Fruit fly (Drosophila melanogaster) whole organism, prepupa: ENCODE measurements around the gene PH4alphaSG2.

Experiments used
- Blimp-1 ChIP-seq: fragments of 200-800 bp; sonication (Bioruptor generic); optimal IDR thresholded peaks from 3 replicates; lab custom pipeline; 2017; ENCODE audit warnings: missing biosample characterization, missing genetic modification characterization, mild to moderate bottlenecking, moderate library complexity, missing genetic modification reagents
- CG10631 ChIP-seq: fragments of 200-800 bp; sonication (Bioruptor generic); optimal IDR thresholded peaks from 2 replicates; lab custom pipeline; 2016; ENCODE audit warnings: missing biosample characterization, missing genetic modification characterization
- CG10669 ChIP-seq: fragments of 200-800 bp; sonication (Bioruptor generic); optimal IDR thresholded peaks from 3 replicates; lab custom pipeline; 2018; ENCODE audit warnings: missing biosample characterization, mild to moderate bottlenecking, missing genetic modification characterization, moderate library complexity
- CG11762 ChIP-seq: fragments of 200-800 bp; sonication (Bioruptor generic); optimal IDR thresholded peaks from 3 replicates; lab custom pipeline; 2016; ENCODE audit warnings: missing biosample characterization, missing genetic modification characterization; ENCODE audit not compliant: insufficient read depth
- CG11902 ChIP-seq: fragments of 200-800 bp; sonication (Bioruptor generic); optimal IDR thresholded peaks from 3 replicates; lab custom pipeline; 2016; ENCODE audit warnings: missing biosample characterization, missing genetic modification characterization
- CG15336 ChIP-seq: fragments of 200-800 bp; sonication (Bioruptor generic); IDR thresholded peaks from 2 replicates; pipeline ENCODE4 v1.3.6; 2022; ENCODE audit warnings: missing biosample characterization, missing genetic modification characterization
- CG1621 ChIP-seq: fragments of 200-800 bp; sonication (Bioruptor generic); optimal IDR thresholded peaks from 3 replicates; lab custom pipeline; 2018; ENCODE audit warnings: missing biosample characterization, mild to moderate bottlenecking, missing genetic modification characterization
- CG16779 ChIP-seq: fragments of 200-800 bp; sonication (Bioruptor generic); optimal IDR thresholded peaks from 3 replicates; lab custom pipeline; 2017; ENCODE audit warnings: missing biosample characterization, mild to moderate bottlenecking, missing genetic modification characterization
- CG3032 ChIP-seq: fragments of 200-800 bp; optimal IDR thresholded peaks from 2 replicates; lab custom pipeline; 2019; ENCODE audit warnings: missing biosample characterization, mild to moderate bottlenecking, missing genetic modification characterization, moderate library complexity
- CG31627 ChIP-seq: fragments of 200-800 bp; sonication (Bioruptor generic); optimal IDR thresholded peaks from 3 replicates; lab custom pipeline; 2016; ENCODE audit warnings: missing biosample characterization, missing genetic modification characterization
- CG32006 ChIP-seq: fragments of 200-800 bp; sonication (Bioruptor generic); optimal IDR thresholded peaks from 3 replicates; lab custom pipeline; 2017; ENCODE audit warnings: missing biosample characterization, mild to moderate bottlenecking, missing genetic modification characterization
- CG34406 ChIP-seq: fragments of 200-800 bp; sonication (Bioruptor generic); optimal IDR thresholded peaks from 3 replicates; lab custom pipeline; 2016; ENCODE audit warnings: missing biosample characterization, missing genetic modification characterization
- CG3919 ChIP-seq: fragments of 200-800 bp; sonication (Bioruptor generic); optimal IDR thresholded peaks from 3 replicates; lab custom pipeline; 2016; ENCODE audit warnings: missing biosample characterization, missing genetic modification characterization
- CG4318 ChIP-seq: fragments of 200-800 bp; sonication (Bioruptor generic); optimal IDR thresholded peaks from 3 replicates; lab custom pipeline; 2017; ENCODE audit warnings: missing biosample characterization, mild to moderate bottlenecking, missing genetic modification characterization
- CG6792 ChIP-seq: fragments of 200-800 bp; sonication (Bioruptor generic); optimal IDR thresholded peaks from 3 replicates; lab custom pipeline; 2016; ENCODE audit warnings: missing biosample characterization, missing genetic modification characterization
- CG6854 ChIP-seq: fragments of 200-800 bp; sonication (Bioruptor generic); optimal IDR thresholded peaks from 2 replicates; lab custom pipeline; 2017; ENCODE audit warnings: missing biosample characterization, mild to moderate bottlenecking, missing genetic modification characterization
- CG7368 ChIP-seq: fragments of 200-800 bp; sonication (Bioruptor generic); optimal IDR thresholded peaks from 3 replicates; lab custom pipeline; 2016; ENCODE audit warnings: missing biosample characterization, missing genetic modification characterization
- CG8119 ChIP-seq: fragments of 200-800 bp; sonication (Bioruptor generic); IDR thresholded peaks from 3 replicates; pipeline ENCODE4 v1.3.6; 2022; ENCODE audit warnings: missing biosample characterization, missing genetic modification characterization
- CG9139 ChIP-seq: fragments of 200-800 bp; sonication (Bioruptor generic); optimal IDR thresholded peaks from 3 replicates; lab custom pipeline; 2017; ENCODE audit warnings: missing biosample characterization, mild to moderate bottlenecking, missing genetic modification characterization
- Eip75B ChIP-seq: fragments of 200-800 bp; sonication (Bioruptor generic); optimal IDR thresholded peaks from 3 replicates; lab custom pipeline; 2016; ENCODE audit warnings: missing biosample characterization, missing genetic modification characterization
- Ets21C ChIP-seq: fragments of 200-800 bp; sonication (Bioruptor generic); optimal IDR thresholded peaks from 3 replicates; lab custom pipeline; 2016; ENCODE audit warnings: missing biosample characterization, missing genetic modification characterization
- Gug ChIP-seq: fragments of 200-800 bp; sonication (Bioruptor generic); IDR thresholded peaks from 2 replicates; pipeline ENCODE4 v1.3.6; 2022; ENCODE audit warnings: missing biosample characterization, missing genetic modification characterization
- Hr39 ChIP-seq: fragments of 200-800 bp; sonication (Bioruptor generic); optimal IDR thresholded peaks from 2 replicates; lab custom pipeline; 2016; ENCODE audit warnings: missing biosample characterization, missing genetic modification characterization
- Hr4 ChIP-seq: fragments of 200-800 bp; sonication (Bioruptor generic); optimal IDR thresholded peaks from 3 replicates; lab custom pipeline; 2016; ENCODE audit warnings: missing biosample characterization, missing genetic modification characterization
- Lpt ChIP-seq: fragments of 200-800 bp; sonication (Bioruptor generic); optimal IDR thresholded peaks from 3 replicates; lab custom pipeline; 2016; ENCODE audit warnings: missing biosample characterization, missing genetic modification characterization
- Met ChIP-seq: fragments of 200-800 bp; sonication (Bioruptor generic); optimal IDR thresholded peaks from 3 replicates; lab custom pipeline; 2016; ENCODE audit warnings: missing biosample characterization, missing genetic modification characterization
- Sox14 ChIP-seq: fragments of 200-800 bp; sonication (Bioruptor generic); optimal IDR thresholded peaks from 3 replicates; lab custom pipeline; 2016; ENCODE audit warnings: missing biosample characterization, missing genetic modification characterization
- Sox15 ChIP-seq: fragments of 200-800 bp; sonication (Bioruptor generic); optimal IDR thresholded peaks from 3 replicates; lab custom pipeline; 2016; ENCODE audit warnings: missing biosample characterization, missing genetic modification characterization
- achi ChIP-seq: fragments of 200-800 bp; sonication (Bioruptor generic); optimal IDR thresholded peaks from 3 replicates; lab custom pipeline; 2016; ENCODE audit warnings: missing biosample characterization, missing genetic modification characterization
- cyc ChIP-seq: fragments of 200-800 bp; sonication (Bioruptor generic); optimal IDR thresholded peaks from 3 replicates; lab custom pipeline; 2016; ENCODE audit warnings: missing biosample characterization, missing genetic modification characterization
- eg ChIP-seq: fragments of 200-800 bp; sonication (Bioruptor generic); IDR thresholded peaks from 3 replicates; pipeline ENCODE4 v1.3.6; 2022; ENCODE audit warnings: missing biosample characterization, missing genetic modification characterization
- fd59A ChIP-seq: fragments of 200-800 bp; sonication (Bioruptor generic); optimal IDR thresholded peaks from 2 replicates; lab custom pipeline; 2017; ENCODE audit warnings: missing biosample characterization, mild to moderate bottlenecking, missing genetic modification characterization, missing genetic modification reagents
- fd85E ChIP-seq: fragments of 200-800 bp; sonication (Bioruptor generic); optimal IDR thresholded peaks from 3 replicates; lab custom pipeline; 2016; ENCODE audit warnings: missing biosample characterization, missing genetic modification characterization
- fkh ChIP-seq: fragments of 200-800 bp; sonication (Bioruptor generic); optimal IDR thresholded peaks from 3 replicates; lab custom pipeline; 2017; ENCODE audit warnings: missing biosample characterization, mild to moderate bottlenecking, missing genetic modification characterization, moderate library complexity
- lz ChIP-seq: fragments of 200-800 bp; sonication (Bioruptor generic); optimal IDR thresholded peaks from 3 replicates; lab custom pipeline; 2016; ENCODE audit warnings: missing biosample characterization, missing genetic modification characterization
- net ChIP-seq: fragments of 200-800 bp; sonication (Bioruptor generic); optimal IDR thresholded peaks from 3 replicates; lab custom pipeline; 2016; ENCODE audit warnings: missing biosample characterization, missing genetic modification characterization
- salr ChIP-seq, 2 experiments: fragments of 200-800 bp; sonication (Bioruptor generic); optimal IDR thresholded peaks; 3 replicates each; lab custom pipeline; 2016 to 2018; ENCODE audit warnings: missing biosample characterization in 2 of 2, missing genetic modification characterization in 2 of 2, mild to moderate bottlenecking in 1 of 2
- spab ChIP-seq: fragments of 200-800 bp; sonication (Bioruptor generic); optimal IDR thresholded peaks from 2 replicates; lab custom pipeline; 2017; ENCODE audit warnings: missing biosample characterization, mild to moderate bottlenecking, missing genetic modification characterization, missing genetic modification reagents
- svp ChIP-seq: fragments of 200-800 bp; sonication (Bioruptor generic); peaks from one replicate; lab custom pipeline; 2016; ENCODE audit warnings: missing biosample characterization, missing genetic modification characterization
- topi ChIP-seq: fragments of 200-800 bp; sonication (Bioruptor generic); optimal IDR thresholded peaks from 3 replicates; lab custom pipeline; 2016; ENCODE audit warnings: missing biosample characterization, missing genetic modification characterization
- vri ChIP-seq: fragments of 200-800 bp; sonication (Bioruptor generic); optimal IDR thresholded peaks from 3 replicates; lab custom pipeline; 2016; ENCODE audit warnings: missing biosample characterization, mild to moderate bottlenecking, missing genetic modification characterization

The PH4alphaSG2 gene

dm6 chr3R:30501174-30501573 lies 11.3 kb downstream of the PH4alphaSG2 start (continued):
- TF ChIP-seq CG31627 (GFP tag; lab: Kevin White, UChicago): peak; percentile 83
- peak; percentile 63 for TF ChIP-seq Eip75B (GFP tag; lab: Kevin White, UChicago)
- TF ChIP-seq CG32006 (GFP tag; lab: Kevin White, UChicago): peak; percentile 73
- peak; percentile 76 for TF ChIP-seq cyc (GFP tag; lab: Kevin White, UChicago)
- no peak for TF ChIP-seq CG3032 (tag; lab: Kevin White, UChicago)
- TF ChIP-seq CG34406: peak; percentile 54
- peak; percentile 16 for TF ChIP-seq CG9139 (GFP tag; lab: Kevin White, UChicago)
- peak; percentile 55 for TF ChIP-seq CG1621 (tag; lab: Kevin White, UChicago)
- TF ChIP-seq net (GFP tag; lab: Kevin White, UChicago): peak; percentile 47
- TF ChIP-seq eg: peak; percentile 76
- TF ChIP-seq svp: peak; percentile 86
- peak; percentile 53; the same call in 1 of the 2 replicates for TF ChIP-seq Gug (GFP tag; lab: Robert Waterston, UW)
- peak; percentile 52 for TF ChIP-seq CG11902 (GFP tag; lab: Kevin White, UChicago)
- TF ChIP-seq CG11762 (GFP tag; lab: Kevin White, UChicago): peak; percentile 25
- peak; percentile 52 for TF ChIP-seq CG4318 (GFP tag; lab: Kevin White, UChicago)
- peak; percentile 88 for TF ChIP-seq Hr39
- TF ChIP-seq CG6854: no peak
- peak; percentile 72 for TF ChIP-seq CG15336 (GFP tag; lab: Robert Waterston, UW)

dm6 chr3R:30503406-30503805 lies 13.5 kb downstream of the PH4alphaSG2 start, which contains the start of gene CG31371:
TSS of gene CG31371 (minus strand) at chr3R:30503506.
- no peak for TF ChIP-seq Met (GFP tag; lab: Kevin White, UChicago)
- TF ChIP-seq CG34406: no peak
- no peak for TF ChIP-seq CG11762 (GFP tag; lab: Kevin White, UChicago)
- no peak for TF ChIP-seq CG4318 (GFP tag; lab: Kevin White, UChicago)
- TF ChIP-seq CG15336 (GFP tag; lab: Robert Waterston, UW): no peak
- no peak for TF ChIP-seq CG8119 (GFP tag; lab: Robert Waterston, UW)
- no peak for TF ChIP-seq fd59A (GFP tag; lab: Kevin White, UChicago)
- no peak for TF ChIP-seq CG10669 (GFP tag; lab: Kevin White, UChicago)
- TF ChIP-seq achi (GFP tag; lab: Kevin White, UChicago): no peak

dm6 chr3R:30505561-30506037 lies 15.7 kb downstream of the PH4alphaSG2 start, which contains the start of the genes PH4alphaSG1 and CG15539:
TSS of gene PH4alphaSG1 (minus strand) at chr3R:30505661.
TSS of gene CG15539 (plus strand) at chr3R:30505987.
- no peak for TF ChIP-seq vri (GFP tag; lab: Kevin White, UChicago)
- no peak for TF ChIP-seq Gug (GFP tag; lab: Robert Waterston, UW)
- no peak for TF ChIP-seq CG16779 (tag; lab: Kevin White, UChicago)
- TF ChIP-seq eg: no peak
- no peak for TF ChIP-seq CG3919 (GFP tag; lab: Kevin White, UChicago)
- no peak for TF ChIP-seq Hr4 (GFP tag; lab: Kevin White, UChicago)
- no peak for TF ChIP-seq CG10669 (GFP tag; lab: Kevin White, UChicago)
- no peak for TF ChIP-seq CG10631 (GFP tag; lab: Kevin White, UChicago)
- no peak for TF ChIP-seq spab
- no peak for TF ChIP-seq Sox15
- no peak for TF ChIP-seq CG7368 (GFP tag; lab: Kevin White, UChicago)

DNA sequence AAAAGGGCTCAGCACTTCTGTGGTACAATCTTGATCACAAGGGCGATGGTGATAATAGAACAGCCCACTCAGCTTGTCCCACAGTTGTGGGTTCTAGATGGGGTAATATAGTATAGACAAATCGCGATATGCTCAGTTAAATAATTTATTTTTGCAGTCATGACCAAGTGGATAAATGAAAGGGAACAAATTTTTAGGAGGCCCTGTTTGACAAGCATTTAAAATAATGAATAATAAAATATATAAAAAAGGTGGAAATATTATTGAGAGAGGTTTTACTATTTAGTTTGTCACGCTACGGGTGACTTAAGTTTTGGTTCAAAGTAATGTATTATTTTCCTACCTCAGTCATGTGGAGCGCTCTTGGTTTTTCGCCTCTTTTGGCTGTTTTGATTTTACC lies 17.8 kb downstream of the PH4alphaSG2 start, which contains the start of gene CG34041:
TSS of gene CG34041 (plus strand) at position 301 of the 400 bp plus-strand sequence.
- no peak for TF ChIP-seq Eip75B (GFP tag; lab: Kevin White, UChicago)

DNA sequence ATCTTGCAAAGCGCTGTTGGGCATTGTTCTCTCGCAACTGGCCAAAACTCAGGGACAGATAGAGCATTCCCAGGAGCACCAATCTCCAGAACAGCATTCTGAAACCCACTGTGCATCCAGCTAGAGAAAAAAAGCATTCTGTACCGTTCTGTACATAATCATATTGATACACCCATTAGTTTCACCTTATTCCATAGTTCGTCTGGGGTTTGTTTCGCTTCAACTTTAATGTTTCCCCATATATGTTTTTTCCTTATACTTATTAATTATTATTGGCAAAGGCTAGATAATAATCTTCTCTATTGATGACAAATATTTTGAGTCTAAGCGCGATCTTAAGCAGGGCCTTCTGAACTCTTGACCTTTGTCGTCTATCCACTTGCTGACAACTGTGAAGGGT lies 22.2 kb downstream of the PH4alphaSG2 start, which contains the start of gene PH4alphaNE2:
TSS of gene PH4alphaNE2 (minus strand) at position 101 of the 400 bp plus-strand sequence.
- TF ChIP-seq vri (GFP tag; lab: Kevin White, UChicago) (no peak), Sox15 (no peak), fkh (GFP tag; lab: Kevin White, UChicago) (no peak), salr (GFP tag; optimal IDR thresholded peaks at IDR 0.05; lab: Kevin White, UChicago) (no peak), Blimp-1 (GFP tag; lab: Kevin White, UChicago) (no peak), CG3032 (tag; lab: Kevin White, UChicago) (no peak), lz (no peak), topi (GFP tag; lab: Kevin White, UChicago) (no peak), CG6792 (GFP tag; lab: Kevin White, UChicago) (no peak), CG16779 (tag; lab: Kevin White, UChicago) (no peak), Ets21C (GFP tag; lab: Kevin White, UChicago) (no peak), cyc (GFP tag; lab: Kevin White, UChicago) (no peak), CG6854 (no peak), fd85E (GFP tag; lab: Kevin White, UChicago) (no peak), Hr39 (no peak), CG4318 (GFP tag; lab: Kevin White, UChicago) (no peak), spab (no peak), Lpt (GFP tag; lab: Kevin White, UChicago) (no peak), Sox14 (GFP tag; lab: Kevin White, UChicago) (no peak)
